Worm (Caenorhabditis elegans) whole organism, early embryonic: ENCODE measurements around the gene R03H10.1.

Experiments used
- aly-1 ChIP-seq: sonication (generic microtip); optimal IDR thresholded peaks from 2 replicates; lab custom pipeline; 2016; ENCODE audit warnings: missing genetic modification characterization, missing compliant biosample characterization
- ama-1 ChIP-seq: fragments of 150-350 bp; optimal IDR thresholded peaks from 2 replicates; lab custom pipeline; 2014
- ceh-13 ChIP-seq: fragments of 200-800 bp; sonication (Bioruptor generic); optimal IDR thresholded peaks from 2 replicates; lab custom pipeline; 2018; ENCODE audit warnings: mild to moderate bottlenecking, missing genetic modification characterization, missing compliant biosample characterization
- ceh-36 ChIP-seq: sonication (generic microtip); optimal IDR thresholded peaks from 2 replicates; lab custom pipeline; 2016; ENCODE audit warnings: missing genetic modification characterization, inconsistent platforms, missing compliant biosample characterization
- flt-1 ChIP-seq: fragments of 200-800 bp; sonication (Bioruptor generic); IDR thresholded peaks from 2 replicates; pipeline ENCODE4 v1.3.6; 2022; ENCODE audit warnings: missing genetic modification characterization, missing compliant biosample characterization
- hmg-4 ChIP-seq: fragments of 200-800 bp; sonication (Bioruptor generic); optimal IDR thresholded peaks from 2 replicates; lab custom pipeline; 2018; ENCODE audit warnings: mild to moderate bottlenecking, missing genetic modification characterization, missing compliant biosample characterization
- pes-1 ChIP-seq: fragments of 200-800 bp; sonication (Bioruptor generic); IDR thresholded peaks from 2 replicates; pipeline ENCODE4 v1.3.6; 2022; ENCODE audit warnings: missing genetic modification reagents, missing genetic modification characterization, missing compliant biosample characterization
- sea-1 ChIP-seq: fragments of 200-800 bp; sonication (Bioruptor generic); conservative IDR thresholded peaks from 2 replicates; pipeline ENCODE4 v1.3.6; 2022; ENCODE audit warnings: missing genetic modification characterization, missing compliant biosample characterization
- tbx-37 ChIP-seq: fragments of 200-800 bp; sonication (Bioruptor generic); conservative IDR thresholded peaks from 2 replicates; pipeline ENCODE4 v1.3.6; 2022; ENCODE audit warnings: missing genetic modification reagents, missing genetic modification characterization, missing compliant biosample characterization

DNA sequence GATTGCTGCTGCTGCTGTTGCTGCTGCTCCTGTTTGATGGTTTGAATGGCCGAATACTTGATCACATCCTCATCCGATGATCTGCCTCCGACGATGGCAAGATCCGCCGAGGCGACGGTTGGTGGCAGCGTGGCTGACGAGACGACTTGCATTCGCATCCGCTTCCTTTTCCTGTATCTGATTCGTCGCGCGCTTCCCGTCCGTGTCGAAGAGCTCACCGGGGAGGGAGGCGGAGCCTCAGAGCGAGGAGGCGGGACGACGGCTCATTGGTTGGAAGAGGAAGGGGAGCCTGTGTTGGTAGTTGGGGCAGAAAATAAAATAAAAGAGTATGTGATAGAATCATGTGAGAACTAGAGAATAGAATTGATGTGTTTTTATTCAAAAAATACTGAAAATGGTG is 45.4 kb upstream of the R03H10.1 start:
- no peak for TF ChIP-seq ama-1 (lab: Kevin White, UChicago)
- no peak for TF ChIP-seq ceh-13 (GFP tag; lab: Kevin White, UChicago)
- TF ChIP-seq hmg-4 (GFP tag; lab: Kevin White, UChicago), result no peak
- no peak for TF ChIP-seq tbx-37 (GFP tag; lab: Robert Waterston, UW)
- no peak for TF ChIP-seq flt-1
- TF ChIP-seq pes-1, result no peak
- no peak for TF ChIP-seq sea-1 (GFP tag; lab: Robert Waterston, UW)
- TF ChIP-seq ceh-36 (tag; lab: Kevin White, UChicago), result no peak
- TF ChIP-seq aly-1 (tag; lab: Kevin White, UChicago), result no peak
